Worm (Caenorhabditis elegans) whole organism, L3 larva: ENCODE measurements around the gene ttr-31.

Source experiments
- R02D3.7 ChIP-seq: fragments of 150-350 bp; optimal IDR thresholded peaks from 2 replicates; lab custom pipeline; 2014; ENCODE audit warnings: missing biosample characterization, missing genetic modification characterization
- ZK546.5 ChIP-seq: sonication (generic microtip); optimal IDR thresholded peaks from 2 replicates; lab custom pipeline; 2017; ENCODE audit warnings: missing biosample characterization, missing genetic modification characterization
- aly-2 ChIP-seq: fragments of 150-350 bp; optimal IDR thresholded peaks from 2 replicates; lab custom pipeline; 2014; ENCODE audit warnings: missing biosample characterization, missing genetic modification characterization
- ceh-28 ChIP-seq: fragments of 150-350 bp; optimal IDR thresholded peaks from 2 replicates; lab custom pipeline; 2014; ENCODE audit warnings: missing biosample characterization, missing genetic modification reagents, missing genetic modification characterization
- ceh-82 ChIP-seq: fragments of 150-350 bp; optimal IDR thresholded peaks from 2 replicates; lab custom pipeline; 2014; ENCODE audit warnings: missing biosample characterization, missing genetic modification characterization
- ceh-9 ChIP-seq: sonication (generic microtip); optimal IDR thresholded peaks from 2 replicates; lab custom pipeline; 2018; ENCODE audit warnings: missing biosample characterization, missing genetic modification characterization
- daf-12 ChIP-seq: fragments of 150-350 bp; optimal IDR thresholded peaks from 2 replicates; lab custom pipeline; 2014; ENCODE audit warnings: missing biosample characterization, missing genetic modification reagents, missing genetic modification characterization
- egl-27 ChIP-seq: sonication (generic microtip); optimal IDR thresholded peaks from 4 replicates; lab custom pipeline; 2017; ENCODE audit warnings: missing biosample characterization, missing genetic modification reagents, missing genetic modification characterization
- egl-5 ChIP-seq: fragments of 150-350 bp; optimal IDR thresholded peaks from 2 replicates; lab custom pipeline; 2017; ENCODE audit warnings: missing biosample characterization, missing genetic modification reagents, missing genetic modification characterization, inconsistent platforms
- elt-1 ChIP-seq: fragments of 150-350 bp; optimal IDR thresholded peaks from 2 replicates; lab custom pipeline; 2014; ENCODE audit warnings: missing biosample characterization, missing genetic modification characterization
- elt-2 ChIP-seq: sonication (generic microtip); optimal IDR thresholded peaks from 2 replicates; lab custom pipeline; 2016; ENCODE audit warnings: missing genetic modification reagents, mild to moderate bottlenecking, missing genetic modification characterization, missing compliant biosample characterization
- elt-3 ChIP-seq, 3 experiments: fragments of 150-350 bp in 1 of 3; sonication (generic microtip) in 2 of 3; optimal IDR thresholded peaks; 2 replicates in 2 of 3; 4 replicates in 1 of 3; lab custom pipeline; 2014 to 2017; ENCODE audit warnings: missing biosample characterization in 3 of 3, missing genetic modification characterization in 3 of 3
- eor-1 ChIP-seq, 2 experiments: fragments of 150-350 bp; optimal IDR thresholded peaks; 2 replicates each; lab custom pipeline; 2014 to 2018; ENCODE audit warnings: missing biosample characterization in 2 of 2, missing genetic modification characterization in 2 of 2
- fkh-2 ChIP-seq: fragments of 150-350 bp; optimal IDR thresholded peaks from 2 replicates; lab custom pipeline; 2014; ENCODE audit warnings: missing biosample characterization, missing genetic modification reagents, missing genetic modification characterization
- fos-1 ChIP-seq: fragments of 150-350 bp; optimal IDR thresholded peaks from 2 replicates; lab custom pipeline; 2014; ENCODE audit warnings: missing biosample characterization, missing genetic modification characterization
- jun-1 ChIP-seq: fragments of 150-350 bp; optimal IDR thresholded peaks from 2 replicates; lab custom pipeline; 2014; ENCODE audit warnings: missing biosample characterization, missing genetic modification reagents, missing genetic modification characterization
- lin-15B ChIP-seq: fragments of 150-350 bp; optimal IDR thresholded peaks from 2 replicates; lab custom pipeline; 2014; ENCODE audit warnings: missing biosample characterization, missing genetic modification characterization
- mdl-1 ChIP-seq: fragments of 150-350 bp; optimal IDR thresholded peaks from 2 replicates; lab custom pipeline; 2014; ENCODE audit warnings: missing biosample characterization, missing genetic modification characterization
- mml-1 ChIP-seq: fragments of 150-350 bp; sonication (generic microtip); optimal IDR thresholded peaks from 3 replicates; lab custom pipeline; 2014; ENCODE audit warnings: missing biosample characterization, missing genetic modification characterization
- nfya-1 ChIP-seq: sonication (generic microtip); optimal IDR thresholded peaks from 2 replicates; lab custom pipeline; 2017; ENCODE audit warnings: missing genetic modification characterization, mild to moderate bottlenecking, missing compliant biosample characterization, antibody characterized with exemption, moderate library complexity; ENCODE audit not compliant: insufficient read depth
- nhr-11 ChIP-seq: fragments of 150-350 bp; optimal IDR thresholded peaks from 2 replicates; lab custom pipeline; 2014; ENCODE audit warnings: missing biosample characterization, missing genetic modification characterization
- nhr-12 ChIP-seq: fragments of 150-350 bp; optimal IDR thresholded peaks from 2 replicates; lab custom pipeline; 2014; ENCODE audit warnings: missing biosample characterization, missing genetic modification characterization
- nhr-23 ChIP-seq: fragments of 150-350 bp; optimal IDR thresholded peaks from 2 replicates; lab custom pipeline; 2014; ENCODE audit warnings: missing biosample characterization, missing genetic modification reagents, missing genetic modification characterization
- nhr-237 ChIP-seq: fragments of 150-350 bp; optimal IDR thresholded peaks from 2 replicates; lab custom pipeline; 2014; ENCODE audit warnings: missing biosample characterization, missing genetic modification characterization
- nhr-25 ChIP-seq: sonication (generic microtip); optimal IDR thresholded peaks from 2 replicates; lab custom pipeline; 2017; ENCODE audit warnings: missing biosample characterization, missing genetic modification characterization
- nhr-43 ChIP-seq: sonication (generic microtip); optimal IDR thresholded peaks from 2 replicates; lab custom pipeline; 2016; ENCODE audit warnings: mild to moderate bottlenecking, missing genetic modification characterization, missing compliant biosample characterization; ENCODE audit not compliant: poor library complexity, severe bottlenecking
- nhr-67 ChIP-seq: fragments of 150-350 bp; optimal IDR thresholded peaks from 2 replicates; lab custom pipeline; 2014; ENCODE audit warnings: missing biosample characterization, missing genetic modification characterization
- nhr-76 ChIP-seq: fragments of 150-350 bp; sonication (generic microtip); optimal IDR thresholded peaks from 5 replicates; lab custom pipeline; 2014; ENCODE audit warnings: missing biosample characterization, missing genetic modification characterization
- pqm-1 ChIP-seq: fragments of 150-350 bp; optimal IDR thresholded peaks from 2 replicates; lab custom pipeline; 2017; ENCODE audit warnings: missing biosample characterization, missing genetic modification characterization, inconsistent platforms
- sea-2 ChIP-seq: fragments of 150-350 bp; sonication (generic microtip); optimal IDR thresholded peaks from 4 replicates; lab custom pipeline; 2014; ENCODE audit warnings: missing biosample characterization, missing genetic modification reagents, missing genetic modification characterization
- skn-1 ChIP-seq: fragments of 150-350 bp; optimal IDR thresholded peaks from 2 replicates; lab custom pipeline; 2014; ENCODE audit warnings: missing biosample characterization, missing genetic modification characterization
- snpc-4 ChIP-seq: fragments of 150-350 bp; optimal IDR thresholded peaks from 2 replicates; lab custom pipeline; 2014; ENCODE audit warnings: missing biosample characterization, missing genetic modification characterization
- tbx-2 ChIP-seq: sonication (generic microtip); optimal IDR thresholded peaks from 2 replicates; lab custom pipeline; 2016; ENCODE audit warnings: mild to moderate bottlenecking, missing genetic modification characterization, missing compliant biosample characterization
- unc-39 ChIP-seq: sonication (generic microtip); optimal IDR thresholded peaks from 4 replicates; lab custom pipeline; 2017; ENCODE audit warnings: missing biosample characterization, missing genetic modification characterization
- zag-1 ChIP-seq: fragments of 150-350 bp; optimal IDR thresholded peaks from 2 replicates; lab custom pipeline; 2014; ENCODE audit warnings: missing biosample characterization, missing genetic modification characterization
- ztf-11 ChIP-seq: fragments of 150-350 bp; optimal IDR thresholded peaks from 2 replicates; lab custom pipeline; 2014; ENCODE audit warnings: missing biosample characterization, missing genetic modification characterization
- ztf-4 ChIP-seq: fragments of 150-350 bp; optimal IDR thresholded peaks from 2 replicates; lab custom pipeline; 2014; ENCODE audit warnings: missing biosample characterization, missing genetic modification characterization

ttr-31 gene

DNA sequence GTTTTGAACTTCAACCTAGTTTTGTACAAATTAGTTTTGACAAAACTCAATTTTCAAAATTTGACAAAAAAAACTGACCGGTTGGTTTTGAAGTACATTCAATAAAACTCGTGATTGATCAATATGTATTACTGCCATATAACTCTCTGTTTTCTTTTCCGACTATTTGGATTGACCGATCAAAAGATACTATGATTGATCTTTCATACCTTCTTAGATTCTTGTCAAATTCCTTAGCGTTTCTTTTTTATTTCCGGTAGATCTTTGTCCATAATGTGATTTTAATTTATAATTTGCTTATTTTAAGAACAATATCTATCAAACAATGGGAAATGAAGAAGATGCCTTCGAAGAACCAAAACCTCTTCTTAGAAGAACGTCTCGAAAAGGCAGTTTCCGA is 3.5 kb upstream of the ttr-31 start, which contains the start of gene F58A3.3:
Gene F58A3.3 (plus strand): TSS at position 301 of the 400 bp plus-strand sequence.
- TF ChIP-seq ceh-82 (tag; lab: Kevin White, UChicago): no peak
- no peak for TF ChIP-seq unc-39 (tag; lab: Kevin White, UChicago)
- TF ChIP-seq skn-1 (tag; lab: Kevin White, UChicago): no peak
- no peak for TF ChIP-seq elt-1
- TF ChIP-seq sea-2 (GFP tag; lab: Kevin White, UChicago): no peak
- no peak for TF ChIP-seq nhr-67
- no peak for TF ChIP-seq daf-12 (tag; lab: Kevin White, UChicago)
- TF ChIP-seq tbx-2 (tag; lab: Kevin White, UChicago): no peak
- TF ChIP-seq mdl-1 (tag; lab: Kevin White, UChicago): no peak
- TF ChIP-seq nhr-25 (tag; lab: Kevin White, UChicago): no peak
- no peak for TF ChIP-seq ztf-4
- no peak for TF ChIP-seq elt-3 (tag; optimal IDR thresholded peaks at IDR 0.05; lab: Kevin White, UChicago)
- TF ChIP-seq pqm-1 (tag; lab: Kevin White, UChicago): no peak
- no peak for TF ChIP-seq zag-1 (tag; lab: Kevin White, UChicago)
- TF ChIP-seq jun-1 (tag; lab: Kevin White, UChicago): no peak

DNA sequence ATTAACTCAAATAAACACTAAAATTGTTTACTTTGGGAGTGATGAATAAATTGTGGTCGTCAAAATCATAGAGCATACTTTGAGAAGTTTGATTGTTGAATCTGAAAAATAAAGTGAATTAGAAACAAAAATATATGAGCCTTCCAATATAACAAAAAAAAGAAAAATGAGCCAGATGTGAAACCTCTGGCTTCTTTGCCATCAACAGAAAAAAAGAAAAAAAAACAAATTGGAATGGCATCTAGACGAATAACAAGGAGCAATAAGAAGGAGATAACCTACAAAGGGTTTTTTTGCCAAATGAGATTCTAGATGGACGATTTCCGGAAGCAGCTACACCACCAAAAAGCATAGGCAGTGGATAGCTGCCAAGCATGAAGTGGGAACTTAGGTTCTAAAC is 1.7 kb upstream of the ttr-31 start, which contains the start of gene F58A3.4:
Gene F58A3.4 (minus strand): TSS at position 101 of the 400 bp plus-strand sequence.
- TF ChIP-seq nhr-43 (tag; lab: Kevin White, UChicago): no peak
- TF ChIP-seq ZK546.5 (tag; lab: Kevin White, UChicago): no peak
- TF ChIP-seq ztf-4: no peak
- TF ChIP-seq nfya-1 (tag; lab: Kevin White, UChicago): no peak
- TF ChIP-seq ceh-9 (tag; lab: Kevin White, UChicago): no peak
- TF ChIP-seq fkh-2: no peak
- TF ChIP-seq R02D3.7 (tag; lab: Kevin White, UChicago): no peak
- no peak for TF ChIP-seq eor-1 (tag; optimal IDR thresholded peaks at IDR 0.05; lab: Kevin White, UChicago)
- no peak for TF ChIP-seq elt-3 (tag; optimal IDR thresholded peaks at IDR 0.05; lab: Kevin White, UChicago)
- TF ChIP-seq nhr-76: no peak
- no peak for TF ChIP-seq lin-15B (tag; lab: Kevin White, UChicago)
- no peak for TF ChIP-seq ceh-28 (tag; lab: Kevin White, UChicago)
- no peak for TF ChIP-seq fos-1 (tag; lab: Kevin White, UChicago)
- no peak for TF ChIP-seq ztf-11 (tag; lab: Kevin White, UChicago)
- TF ChIP-seq unc-39 (tag; lab: Kevin White, UChicago): no peak
- no peak for TF ChIP-seq skn-1 (tag; lab: Kevin White, UChicago)
- no peak for TF ChIP-seq egl-5 (tag; lab: Kevin White, UChicago)
- no peak for TF ChIP-seq snpc-4 (tag; lab: Kevin White, UChicago)

DNA sequence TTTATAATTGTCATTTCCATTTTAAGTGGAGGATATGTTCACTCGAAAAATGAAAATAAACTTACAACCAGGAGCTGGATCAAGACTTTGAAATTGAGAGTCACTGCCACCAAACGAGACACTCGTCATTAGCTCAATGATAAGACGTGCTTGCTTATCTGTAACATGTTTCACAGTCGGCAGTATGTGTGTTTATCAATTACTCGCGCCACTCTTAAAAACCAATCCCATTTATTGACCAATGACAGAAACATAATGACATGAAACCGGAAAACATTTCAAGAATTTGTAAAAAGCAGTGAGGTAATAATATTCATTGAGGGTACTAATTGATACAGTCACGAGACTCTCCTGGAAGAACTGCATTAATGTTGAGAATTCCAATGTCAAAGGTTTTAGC is 802 bp downstream of the ttr-31 start, which contains the start of gene del-5:
Gene del-5 (minus strand): TSS at position 130 of the 400 bp plus-strand sequence.
- no peak for TF ChIP-seq egl-27 (tag; lab: Kevin White, UChicago)
- TF ChIP-seq nhr-76: no peak
- TF ChIP-seq R02D3.7 (tag; lab: Kevin White, UChicago): no peak
- peak; percentile 84 for TF ChIP-seq pqm-1 (tag; lab: Kevin White, UChicago)
- TF ChIP-seq nhr-237: no peak
- TF ChIP-seq nhr-25 (tag; lab: Kevin White, UChicago): no peak
- TF ChIP-seq elt-1: no peak
- no peak for TF ChIP-seq nhr-12 (tag; lab: Kevin White, UChicago)
- TF ChIP-seq egl-5 (tag; lab: Kevin White, UChicago): no peak
- TF ChIP-seq snpc-4 (tag; lab: Kevin White, UChicago): no peak
- TF ChIP-seq lin-15B (tag; lab: Kevin White, UChicago): no peak
- no peak for TF ChIP-seq nhr-23 (tag; lab: Kevin White, UChicago)
- TF ChIP-seq elt-2 (tag; lab: Kevin White, UChicago): peak; percentile 90
- no peak for TF ChIP-seq sea-2 (GFP tag; lab: Kevin White, UChicago)
- TF ChIP-seq mml-1 (tag; lab: Kevin White, UChicago): no peak
- peak; percentile 6 for TF ChIP-seq jun-1 (tag; lab: Kevin White, UChicago)
- TF ChIP-seq aly-2 (tag; lab: Kevin White, UChicago): no peak
- TF ChIP-seq daf-12 (tag; lab: Kevin White, UChicago): no peak
- no peak for TF ChIP-seq ceh-82 (tag; lab: Kevin White, UChicago)
- TF ChIP-seq nhr-11 (tag; lab: Kevin White, UChicago): no peak
- no peak for TF ChIP-seq eor-1 (tag; optimal IDR thresholded peaks at IDR 0.05; lab: Kevin White, UChicago)
- TF ChIP-seq nfya-1 (tag; lab: Kevin White, UChicago): peak; percentile 16
